Worm (Caenorhabditis elegans) whole organism, young adult: ENCODE measurements around the gene C50A2.7.

Source experiments
- B0261.1 ChIP-seq: sonication (generic microtip); optimal IDR thresholded peaks from 2 replicates; lab custom pipeline; 2016; ENCODE audit warnings: mild to moderate bottlenecking, missing genetic modification characterization, moderate library complexity, missing compliant biosample characterization
- F10E7.11 ChIP-seq: sonication (generic microtip); optimal IDR thresholded peaks from 2 replicates; lab custom pipeline; 2017; ENCODE audit warnings: mild to moderate bottlenecking, missing genetic modification characterization, moderate library complexity, missing compliant biosample characterization
- K12H6.12 ChIP-seq: fragments of 200-800 bp; sonication (Bioruptor generic); optimal IDR thresholded peaks from 2 replicates; lab custom pipeline; 2018; ENCODE audit warnings: mild to moderate bottlenecking, missing genetic modification characterization, missing compliant biosample characterization
- Y95B8A.8 ChIP-seq: fragments of 200-800 bp; sonication (Bioruptor generic); IDR thresholded peaks from 2 replicates; pipeline ENCODE4 v1.3.6; 2022; ENCODE audit warnings: missing genetic modification reagents, missing genetic modification characterization, missing compliant biosample characterization
- atf-7 ChIP-seq: sonication (generic microtip); optimal IDR thresholded peaks from 2 replicates; lab custom pipeline; 2017; ENCODE audit warnings: mild to moderate bottlenecking, missing genetic modification characterization, missing compliant biosample characterization
- ceh-100 ChIP-seq: fragments of 200-800 bp; sonication (Bioruptor generic); IDR thresholded peaks from 2 replicates; pipeline ENCODE4 v1.3.6; 2022; ENCODE audit warnings: missing genetic modification reagents, missing genetic modification characterization, missing compliant biosample characterization
- ceh-40 ChIP-seq: fragments of 200-800 bp; sonication (Bioruptor generic); IDR thresholded peaks from 2 replicates; pipeline ENCODE4 v1.3.6; 2022; ENCODE audit warnings: missing genetic modification characterization, missing compliant biosample characterization
- chd-7 ChIP-seq: sonication (generic microtip); optimal IDR thresholded peaks from 2 replicates; lab custom pipeline; 2016; ENCODE audit warnings: mild to moderate bottlenecking, missing genetic modification characterization, moderate library complexity, missing compliant biosample characterization
- dox-1 ChIP-seq: fragments of 200-800 bp; sonication (Bioruptor generic); IDR thresholded peaks from 2 replicates; pipeline ENCODE4 v1.3.6; 2022; ENCODE audit warnings: missing genetic modification reagents, missing genetic modification characterization, missing compliant biosample characterization
- dpl-1 ChIP-seq: fragments of 150-350 bp; optimal IDR thresholded peaks from 2 replicates; lab custom pipeline; 2014; ENCODE audit warnings: missing biosample characterization, missing genetic modification reagents, missing genetic modification characterization
- egl-18 ChIP-seq: fragments of 200-800 bp; sonication (Bioruptor generic); IDR thresholded peaks from 2 replicates; pipeline ENCODE4 v1.3.6; 2022; ENCODE audit warnings: missing genetic modification reagents, missing genetic modification characterization, missing compliant biosample characterization
- egrh-3 ChIP-seq: fragments of 200-800 bp; sonication (Bioruptor generic); IDR thresholded peaks from 2 replicates; pipeline ENCODE4 v1.3.6; 2022; ENCODE audit warnings: missing genetic modification reagents, missing genetic modification characterization, missing compliant biosample characterization
- hlh-12 ChIP-seq: sonication (generic microtip); optimal IDR thresholded peaks from 2 replicates; lab custom pipeline; 2016; ENCODE audit warnings: missing genetic modification characterization, missing compliant biosample characterization
- lin-26 ChIP-seq: fragments of 200-800 bp; sonication (Bioruptor generic); IDR thresholded peaks from 2 replicates; pipeline ENCODE4 v1.3.6; 2022; ENCODE audit warnings: missing genetic modification reagents, missing genetic modification characterization, missing compliant biosample characterization
- lin-40 ChIP-seq: sonication (generic microtip); optimal IDR thresholded peaks from 2 replicates; lab custom pipeline; 2016; ENCODE audit warnings: missing genetic modification characterization, mild to moderate bottlenecking, missing compliant biosample characterization, missing genotype, missing genetic modification reagents
- madf-10 ChIP-seq: sonication (generic microtip); optimal IDR thresholded peaks from 2 replicates; lab custom pipeline; 2016; ENCODE audit warnings: mild to moderate bottlenecking, missing genetic modification characterization, missing compliant biosample characterization
- madf-6 ChIP-seq: fragments of 200-800 bp; sonication (Bioruptor generic); IDR thresholded peaks from 2 replicates; pipeline ENCODE4 v1.3.6; 2022; ENCODE audit warnings: missing genetic modification reagents, missing genetic modification characterization, missing compliant biosample characterization
- mcd-1 ChIP-seq: fragments of 200-800 bp; sonication (Bioruptor generic); IDR thresholded peaks from 2 replicates; pipeline ENCODE4 v1.3.6; 2022; ENCODE audit warnings: missing genetic modification reagents, missing genetic modification characterization, missing compliant biosample characterization
- mxl-1 ChIP-seq: sonication (generic microtip); optimal IDR thresholded peaks from 2 replicates; lab custom pipeline; 2016; ENCODE audit warnings: missing genetic modification characterization, missing compliant biosample characterization
- nfyb-1 ChIP-seq: fragments of 200-800 bp; sonication (Bioruptor generic); IDR thresholded peaks from 2 replicates; pipeline ENCODE4 v1.3.6; 2022; ENCODE audit warnings: missing genetic modification reagents, missing genetic modification characterization, missing compliant biosample characterization
- nhr-179 ChIP-seq: sonication (generic microtip); optimal IDR thresholded peaks from 2 replicates; lab custom pipeline; 2016; ENCODE audit warnings: mild to moderate bottlenecking, missing genetic modification characterization, missing compliant biosample characterization
- nhr-27 ChIP-seq: fragments of 200-800 bp; sonication (Bioruptor generic); optimal IDR thresholded peaks from 2 replicates; lab custom pipeline; 2018; ENCODE audit warnings: mild to moderate bottlenecking, missing genetic modification characterization, moderate library complexity, missing compliant biosample characterization
- nhr-80 ChIP-seq: sonication (generic microtip); optimal IDR thresholded peaks from 2 replicates; lab custom pipeline; 2016; ENCODE audit warnings: missing genetic modification characterization, missing compliant biosample characterization
- rcor-1 ChIP-seq: fragments of 200-800 bp; sonication (Bioruptor generic); IDR thresholded peaks from 2 replicates; pipeline ENCODE4 v1.3.6; 2022; ENCODE audit warnings: missing genetic modification reagents, missing genetic modification characterization, missing compliant biosample characterization
- rec-8 ChIP-seq, 2 experiments: sonication (generic microtip); optimal IDR thresholded peaks; 2 replicates each; lab custom pipeline; 2016; ENCODE audit warnings: mild to moderate bottlenecking in 2 of 2, missing genetic modification characterization in 2 of 2, missing genetic modification reagents in 2 of 2, missing genotype in 2 of 2, missing biosample characterization in 1 of 2, missing compliant biosample characterization in 1 of 2, moderate library complexity in 1 of 2
- sdz-38 ChIP-seq: sonication (generic microtip); optimal IDR thresholded peaks from 2 replicates; lab custom pipeline; 2016; ENCODE audit warnings: missing genotype, missing genetic modification characterization, missing compliant biosample characterization
- snpc-4 ChIP-seq, 5 experiments: fragments of 150-350 bp in 1 of 5; sonication (generic microtip) in 4 of 5; optimal IDR thresholded peaks; 2 replicates each; lab custom pipeline; 2014 to 2018; ENCODE audit warnings: missing genetic modification characterization in 5 of 5, missing biosample characterization in 3 of 5, antibody characterized with exemption in 2 of 5, mild to moderate bottlenecking in 2 of 5, missing compliant biosample characterization in 2 of 5, missing genotype in 2 of 5, moderate library complexity in 2 of 5, missing genetic modification reagents in 1 of 5
- sptf-2 ChIP-seq: fragments of 200-800 bp; sonication (Bioruptor generic); optimal IDR thresholded peaks from 2 replicates; lab custom pipeline; 2018; ENCODE audit warnings: mild to moderate bottlenecking, missing genetic modification characterization, missing compliant biosample characterization
- zfh-2 ChIP-seq: fragments of 200-800 bp; sonication (Bioruptor generic); conservative IDR thresholded peaks from 2 replicates; pipeline ENCODE4 v1.3.6; 2022; ENCODE audit warnings: missing genetic modification reagents, missing genetic modification characterization, missing compliant biosample characterization

The C50A2.7 gene

DNA sequence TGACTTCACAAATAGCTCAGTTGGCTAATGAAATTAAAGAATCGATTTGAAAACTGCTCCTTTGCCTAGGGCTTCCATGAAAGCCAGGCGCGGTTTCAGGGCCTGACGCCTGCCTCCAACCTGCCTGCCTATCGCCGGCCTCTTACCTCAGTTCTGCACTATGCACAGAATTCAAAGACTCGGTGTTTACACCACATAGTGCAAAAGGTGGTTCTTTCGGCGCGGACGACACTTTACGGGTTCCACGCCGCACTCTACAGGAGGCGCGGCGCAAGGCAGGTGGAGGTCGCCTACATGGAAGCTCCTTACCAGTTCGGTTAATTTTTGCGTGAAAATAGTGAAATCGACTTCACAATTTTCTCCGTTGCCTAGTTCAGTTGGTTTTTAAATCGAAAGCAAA lies 46.6 kb downstream of the C50A2.7 start:
- 0 out of 2 replicates have a peak, but pooled peaks have one; percentile 43 for TF ChIP-seq lin-26 (GFP tag; lab: Robert Waterston, UW)
- TF ChIP-seq zfh-2 (GFP tag; lab: Robert Waterston, UW), result peak; percentile 52
- TF ChIP-seq mcd-1 (GFP tag; lab: Robert Waterston, UW), result no peak

DNA sequence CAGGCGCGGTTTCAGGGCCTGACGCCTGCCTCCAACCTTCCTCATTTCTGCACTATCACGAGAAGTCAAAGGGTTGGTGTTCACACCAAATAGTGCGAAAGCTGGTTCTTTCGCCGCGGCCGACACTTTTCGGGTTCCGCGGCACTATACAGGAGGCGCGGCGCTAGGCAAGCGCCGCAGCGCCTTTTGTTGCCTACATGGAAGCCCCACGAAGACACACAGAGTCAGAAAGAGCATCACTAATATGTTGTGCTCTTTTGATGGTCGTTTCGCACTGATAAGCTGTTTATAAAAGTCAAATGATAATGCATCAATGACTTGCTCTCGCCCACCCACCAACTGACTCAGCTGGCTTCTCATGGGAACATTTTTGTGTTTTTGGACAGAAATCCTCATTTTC lies 48.7 kb downstream of the C50A2.7 start:
- TF ChIP-seq nhr-80 (tag; lab: Kevin White, UChicago) (peak; percentile 73), dox-1 (GFP tag; lab: Robert Waterston, UW) (peak; percentile 51), zfh-2 (GFP tag; lab: Robert Waterston, UW) (peak; percentile 69; the same call in 1 of the 2 replicates), ceh-100 (no peak), snpc-4 (GFP tag; optimal IDR thresholded peaks at IDR 0.05; lab: Kevin White, UChicago) (no peak), snpc-4 (tag; optimal IDR thresholded peaks at IDR 0.05; lab: Kevin White, UChicago) (peak in 1 of 4 experiments; percentile 81), sptf-2 (GFP tag; lab: Kevin White, UChicago) (no peak), dpl-1 (GFP tag; lab: Kevin White, UChicago) (no peak), B0261.1 (tag; lab: Kevin White, UChicago) (no peak), F10E7.11 (no peak), Y95B8A.8 (GFP tag; lab: Robert Waterston, UW) (no peak), egrh-3 (0 out of 2 replicates have a peak, but pooled peaks have one; percentile 23)

DNA sequence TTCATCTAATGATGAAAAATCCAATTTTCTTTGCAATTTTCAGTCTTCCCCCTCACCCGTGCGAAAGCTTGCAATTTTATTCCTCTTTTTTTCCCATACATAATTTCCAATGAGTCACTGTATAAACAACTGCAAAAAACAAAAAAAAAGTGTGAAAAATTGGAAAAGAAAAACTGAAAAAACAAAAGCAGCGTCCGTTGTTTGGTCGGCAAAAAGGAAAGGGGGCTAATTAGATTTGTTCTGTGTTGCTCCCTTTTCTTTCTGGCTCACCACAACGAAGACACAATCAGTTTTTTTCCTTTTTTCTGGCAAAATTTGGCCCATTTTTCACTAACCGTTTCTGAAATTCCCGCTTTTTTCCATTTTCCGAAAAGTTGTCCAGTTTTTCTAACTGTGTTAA lies 49.1 kb downstream of the C50A2.7 start:
- TF ChIP-seq K12H6.12 (tag; lab: Kevin White, UChicago) (no peak), madf-6 (GFP tag; lab: Robert Waterston, UW) (no peak), hlh-12 (no peak), Y95B8A.8 (GFP tag; lab: Robert Waterston, UW) (no peak), ceh-100 (no peak), chd-7 (tag; lab: Kevin White, UChicago) (no peak), rec-8 (tag; optimal IDR thresholded peaks at IDR 0.05; lab: Kevin White, UChicago) (no peak), lin-40 (no peak), ceh-40 (GFP tag; lab: Robert Waterston, UW) (no peak), egl-18 (GFP tag; lab: Robert Waterston, UW) (no peak)

DNA sequence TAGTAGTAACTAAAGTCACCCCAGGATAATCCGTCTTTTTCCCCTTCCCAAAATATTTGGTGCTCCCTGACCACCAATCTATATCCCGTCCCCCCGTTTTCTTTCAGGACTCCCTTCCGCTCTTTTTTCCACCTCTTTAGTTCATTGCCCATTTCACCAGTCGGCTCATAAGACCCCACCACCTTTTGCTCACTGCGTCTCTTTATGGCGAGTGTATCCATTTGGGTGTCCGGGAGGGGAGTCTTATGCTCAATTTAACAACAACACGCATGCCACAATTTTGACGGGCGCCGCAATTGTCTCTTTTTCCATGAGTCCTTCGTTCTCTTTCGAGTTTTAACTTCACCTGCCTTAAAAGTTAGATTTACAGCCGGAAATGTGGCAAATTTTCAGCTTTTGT lies 50.0 kb downstream of the C50A2.7 start:
- TF ChIP-seq nhr-27 (tag; lab: Kevin White, UChicago) (no peak), rcor-1 (GFP tag; lab: Robert Waterston, UW) (no peak), lin-40 (no peak), sdz-38 (tag; lab: Kevin White, UChicago) (no peak), nhr-179 (no peak), atf-7 (tag; lab: Kevin White, UChicago) (no peak), madf-10 (tag; lab: Kevin White, UChicago) (no peak), nfyb-1 (GFP tag; lab: Robert Waterston, UW) (no peak), mxl-1 (no peak)
